Worm (Caenorhabditis elegans) whole organism, young adult: Measurements from ENCODE around the gene atln-1.

Experiments used
- B0019.2 ChIP-seq: fragments of 200-800 bp; sonication (Bioruptor generic); conservative IDR thresholded peaks from 2 replicates; pipeline ENCODE4 v1.3.6; 2022; ENCODE audit warnings: missing genetic modification reagents, missing genetic modification characterization, missing compliant biosample characterization
- B0035.1 ChIP-seq: sonication (generic microtip); optimal IDR thresholded peaks from 2 replicates; lab custom pipeline; 2016; ENCODE audit warnings: missing genetic modification characterization, mild to moderate bottlenecking, missing compliant biosample characterization, missing genotype, missing genetic modification reagents
- B0261.1 ChIP-seq: sonication (generic microtip); optimal IDR thresholded peaks from 2 replicates; lab custom pipeline; 2016; ENCODE audit warnings: mild to moderate bottlenecking, missing genetic modification characterization, moderate library complexity, missing compliant biosample characterization
- D2030.7 ChIP-seq: fragments of 200-800 bp; sonication (Bioruptor generic); IDR thresholded peaks from 2 replicates; pipeline ENCODE4 v1.3.6; 2022; ENCODE audit warnings: missing genetic modification reagents, missing genetic modification characterization, missing compliant biosample characterization
- F10E7.11 ChIP-seq: sonication (generic microtip); optimal IDR thresholded peaks from 2 replicates; lab custom pipeline; 2017; ENCODE audit warnings: mild to moderate bottlenecking, missing genetic modification characterization, moderate library complexity, missing compliant biosample characterization
- F57C9.4 ChIP-seq: sonication (generic microtip); optimal IDR thresholded peaks from 2 replicates; lab custom pipeline; 2017; ENCODE audit warnings: mild to moderate bottlenecking, missing genetic modification characterization, missing compliant biosample characterization
- akir-1 ChIP-seq: fragments of 200-800 bp; sonication (Bioruptor generic); optimal IDR thresholded peaks from 2 replicates; lab custom pipeline; 2018; ENCODE audit warnings: mild to moderate bottlenecking, missing genetic modification characterization, moderate library complexity, missing compliant biosample characterization
- attf-3 ChIP-seq: fragments of 200-800 bp; sonication (Bioruptor generic); conservative IDR thresholded peaks from 2 replicates; pipeline ENCODE4 v1.3.6; 2022; ENCODE audit warnings: missing genetic modification reagents, missing genetic modification characterization, missing compliant biosample characterization
- bed-1 ChIP-seq: fragments of 200-800 bp; sonication (Bioruptor generic); IDR thresholded peaks from 2 replicates; pipeline ENCODE4 v1.3.6; 2022; ENCODE audit warnings: missing genetic modification reagents, missing genetic modification characterization, missing compliant biosample characterization
- bed-2 ChIP-seq: fragments of 200-800 bp; sonication (Bioruptor generic); IDR thresholded peaks from 2 replicates; pipeline ENCODE4 v1.3.6; 2022; ENCODE audit warnings: missing genetic modification reagents, missing genetic modification characterization, missing compliant biosample characterization
- ceh-27 ChIP-seq: fragments of 200-800 bp; sonication (Bioruptor generic); optimal IDR thresholded peaks from 2 replicates; lab custom pipeline; 2018; ENCODE audit warnings: mild to moderate bottlenecking, missing genetic modification characterization, moderate library complexity, missing compliant biosample characterization
- ceh-58 ChIP-seq: fragments of 200-800 bp; sonication (Bioruptor generic); IDR thresholded peaks from 2 replicates; pipeline ENCODE4 v1.3.6; 2022; ENCODE audit warnings: missing genetic modification characterization, missing compliant biosample characterization
- ceh-79 ChIP-seq: sonication (generic microtip); optimal IDR thresholded peaks from 2 replicates; lab custom pipeline; 2017; ENCODE audit warnings: mild to moderate bottlenecking, missing genetic modification characterization, missing compliant biosample characterization
- ceh-91 ChIP-seq: fragments of 200-800 bp; sonication (Bioruptor generic); IDR thresholded peaks from 2 replicates; pipeline ENCODE4 v1.3.6; 2022; ENCODE audit warnings: missing genetic modification reagents, missing genetic modification characterization, missing compliant biosample characterization
- die-1 ChIP-seq: sonication (generic microtip); optimal IDR thresholded peaks from 2 replicates; lab custom pipeline; 2016; ENCODE audit warnings: missing genotype, mild to moderate bottlenecking, missing genetic modification characterization, missing compliant biosample characterization
- dox-1 ChIP-seq: fragments of 200-800 bp; sonication (Bioruptor generic); IDR thresholded peaks from 2 replicates; pipeline ENCODE4 v1.3.6; 2022; ENCODE audit warnings: missing genetic modification reagents, missing genetic modification characterization, missing compliant biosample characterization
- dpl-1 ChIP-seq: fragments of 150-350 bp; optimal IDR thresholded peaks from 2 replicates; lab custom pipeline; 2014; ENCODE audit warnings: missing biosample characterization, missing genetic modification reagents, missing genetic modification characterization
- egl-18 ChIP-seq: fragments of 200-800 bp; sonication (Bioruptor generic); IDR thresholded peaks from 2 replicates; pipeline ENCODE4 v1.3.6; 2022; ENCODE audit warnings: missing genetic modification reagents, missing genetic modification characterization, missing compliant biosample characterization
- egl-44 ChIP-seq: fragments of 200-800 bp; sonication (Bioruptor generic); IDR thresholded peaks from 2 replicates; pipeline ENCODE4 v1.3.6; 2022; ENCODE audit warnings: missing genetic modification reagents, missing genetic modification characterization, missing compliant biosample characterization
- ets-4 ChIP-seq: fragments of 200-800 bp; sonication (Bioruptor generic); optimal IDR thresholded peaks from 2 replicates; lab custom pipeline; 2018; ENCODE audit warnings: mild to moderate bottlenecking, missing genetic modification characterization, missing compliant biosample characterization
- fkh-3 ChIP-seq: sonication (generic microtip); optimal IDR thresholded peaks from 2 replicates; lab custom pipeline; 2016; ENCODE audit warnings: mild to moderate bottlenecking, missing genetic modification characterization, missing compliant biosample characterization
- hlh-12 ChIP-seq: sonication (generic microtip); optimal IDR thresholded peaks from 2 replicates; lab custom pipeline; 2016; ENCODE audit warnings: missing genetic modification characterization, missing compliant biosample characterization
- hlh-26 ChIP-seq: fragments of 200-800 bp; sonication (Bioruptor generic); conservative IDR thresholded peaks from 2 replicates; pipeline ENCODE4 v1.3.6; 2022; ENCODE audit warnings: missing genetic modification reagents, missing genetic modification characterization, missing compliant biosample characterization
- hsf-1 ChIP-seq: fragments of 200-800 bp; sonication (Bioruptor generic); IDR thresholded peaks from 2 replicates; pipeline ENCODE4 v1.3.6; 2022; ENCODE audit warnings: missing genetic modification reagents, missing genetic modification characterization, missing compliant biosample characterization
- let-607 ChIP-seq, 2 experiments: fragments of 200-800 bp in 1 of 2; sonication (Bioruptor generic) in 1 of 2; sonication (generic microtip) in 1 of 2; optimal IDR thresholded peaks; 2 replicates each; lab custom pipeline; 2016 to 2018; ENCODE audit warnings: mild to moderate bottlenecking in 2 of 2, missing compliant biosample characterization in 2 of 2, missing genetic modification characterization in 2 of 2, moderate library complexity in 2 of 2, missing genotype in 1 of 2
- lin-35 ChIP-seq, 3 experiments: fragments of 150-350 bp in 2 of 3; sonication (generic microtip) in 1 of 3; optimal IDR thresholded peaks; 2 replicates each; lab custom pipeline; 2014 to 2018; ENCODE audit warnings: missing biosample characterization in 3 of 3, missing genetic modification characterization in 3 of 3, missing genetic modification reagents in 3 of 3
- lin-40 ChIP-seq: sonication (generic microtip); optimal IDR thresholded peaks from 2 replicates; lab custom pipeline; 2016; ENCODE audit warnings: missing genetic modification characterization, mild to moderate bottlenecking, missing compliant biosample characterization, missing genotype, missing genetic modification reagents
- lir-1 ChIP-seq: fragments of 200-800 bp; sonication (Bioruptor generic); conservative IDR thresholded peaks from 2 replicates; pipeline ENCODE4 v1.3.6; 2022; ENCODE audit warnings: missing genetic modification reagents, missing genetic modification characterization, missing compliant biosample characterization
- lsy-27 ChIP-seq: sonication (generic microtip); optimal IDR thresholded peaks from 2 replicates; lab custom pipeline; 2017; ENCODE audit warnings: missing genetic modification characterization, mild to moderate bottlenecking, missing compliant biosample characterization, antibody characterized with exemption, missing genotype, borderline replicate concordance; ENCODE audit not compliant: insufficient read depth
- madf-3 ChIP-seq: fragments of 200-800 bp; sonication (Bioruptor generic); IDR thresholded peaks from 2 replicates; pipeline ENCODE4 v1.3.6; 2022; ENCODE audit warnings: missing genetic modification reagents, missing genetic modification characterization, missing compliant biosample characterization
- madf-6 ChIP-seq: fragments of 200-800 bp; sonication (Bioruptor generic); IDR thresholded peaks from 2 replicates; pipeline ENCODE4 v1.3.6; 2022; ENCODE audit warnings: missing genetic modification reagents, missing genetic modification characterization, missing compliant biosample characterization
- madf-8 ChIP-seq: fragments of 200-800 bp; sonication (Bioruptor generic); conservative IDR thresholded peaks from 2 replicates; pipeline ENCODE4 v1.3.6; 2022; ENCODE audit warnings: missing genetic modification reagents, missing genetic modification characterization, missing compliant biosample characterization
- mel-28 ChIP-seq: sonication (generic microtip); optimal IDR thresholded peaks from 2 replicates; lab custom pipeline; 2016; ENCODE audit warnings: borderline replicate concordance, mild to moderate bottlenecking, missing genetic modification characterization, missing compliant biosample characterization
- nhr-120 ChIP-seq: fragments of 200-800 bp; sonication (Bioruptor generic); IDR thresholded peaks from 2 replicates; pipeline ENCODE4 v1.3.6; 2022; ENCODE audit warnings: missing genetic modification characterization, missing compliant biosample characterization
- nhr-27 ChIP-seq: fragments of 200-800 bp; sonication (Bioruptor generic); optimal IDR thresholded peaks from 2 replicates; lab custom pipeline; 2018; ENCODE audit warnings: mild to moderate bottlenecking, missing genetic modification characterization, moderate library complexity, missing compliant biosample characterization
- nhr-80 ChIP-seq: sonication (generic microtip); optimal IDR thresholded peaks from 2 replicates; lab custom pipeline; 2016; ENCODE audit warnings: missing genetic modification characterization, missing compliant biosample characterization
- pha-4 ChIP-seq: fragments of 150-350 bp; sonication (generic microtip); optimal IDR thresholded peaks from 2 replicates; lab custom pipeline; 2014; ENCODE audit warnings: missing biosample characterization, missing genetic modification reagents, missing genetic modification characterization
- rpc-1 ChIP-seq, 2 experiments: fragments of 150-350 bp in 1 of 2; sonication (generic microtip) in 1 of 2; optimal IDR thresholded peaks; 2 replicates each; lab custom pipeline; 2014 to 2018; ENCODE audit warnings: missing biosample characterization in 1 of 2, missing genetic modification characterization in 1 of 2, missing genetic modification reagents in 1 of 2, missing genotype in 1 of 2
- snpc-1.1 ChIP-seq: sonication (generic microtip); optimal IDR thresholded peaks from 2 replicates; lab custom pipeline; 2017; ENCODE audit warnings: missing genetic modification characterization, mild to moderate bottlenecking, missing compliant biosample characterization, antibody characterized with exemption, moderate library complexity, missing genotype, missing genetic modification reagents; ENCODE audit not compliant: insufficient read depth
- snpc-1.3 ChIP-seq: sonication (generic microtip); optimal IDR thresholded peaks from 2 replicates; lab custom pipeline; 2017; ENCODE audit warnings: missing genetic modification characterization, mild to moderate bottlenecking, missing compliant biosample characterization, antibody characterized with exemption, moderate library complexity, missing genotype, missing genetic modification reagents; ENCODE audit not compliant: insufficient read depth
- snpc-4 ChIP-seq, 5 experiments: fragments of 150-350 bp in 1 of 5; sonication (generic microtip) in 4 of 5; optimal IDR thresholded peaks; 2 replicates each; lab custom pipeline; 2014 to 2018; ENCODE audit warnings: missing genetic modification characterization in 5 of 5, missing biosample characterization in 3 of 5, antibody characterized with exemption in 2 of 5, mild to moderate bottlenecking in 2 of 5, missing compliant biosample characterization in 2 of 5, missing genotype in 2 of 5, moderate library complexity in 2 of 5, missing genetic modification reagents in 1 of 5
- somi-1 ChIP-seq: fragments of 200-800 bp; sonication (Bioruptor generic); optimal IDR thresholded peaks from 2 replicates; lab custom pipeline; 2018; ENCODE audit warnings: mild to moderate bottlenecking, missing genetic modification characterization, missing compliant biosample characterization
- tbp1 ChIP-seq: fragments of 200-800 bp; sonication (Bioruptor generic); optimal IDR thresholded peaks from 2 replicates; lab custom pipeline; 2018; ENCODE audit warnings: mild to moderate bottlenecking, missing genetic modification characterization, missing compliant biosample characterization
- unc-62 ChIP-seq: fragments of 150-350 bp; optimal IDR thresholded peaks from 2 replicates; lab custom pipeline; 2014; ENCODE audit warnings: missing biosample characterization, missing genetic modification reagents, missing genetic modification characterization
- ztf-25 ChIP-seq: fragments of 200-800 bp; sonication (Bioruptor generic); IDR thresholded peaks from 2 replicates; pipeline ENCODE4 v1.3.6; 2022; ENCODE audit warnings: missing genetic modification reagents, missing genetic modification characterization, missing compliant biosample characterization

atln-1 gene

ce11 chrIV:2799890-2800289 is 11.4 kb downstream of the atln-1 start (continued):
- TF ChIP-seq madf-8 (GFP tag; lab: Robert Waterston, UW): no peak
- no peak for TF ChIP-seq pha-4
- peak; percentile 79 for TF ChIP-seq tbp1 (GFP tag; lab: Kevin White, UChicago)
- no peak for TF ChIP-seq B0019.2
- TF ChIP-seq rpc-1 (optimal IDR thresholded peaks at IDR 0.05; lab: Kevin White, UChicago): peak; percentile 22
- peak; percentile 60 for TF ChIP-seq rpc-1 (tag; optimal IDR thresholded peaks at IDR 0.05; lab: Kevin White, UChicago)
- 0 out of 2 replicates have a peak, but pooled peaks have one; percentile 19 for TF ChIP-seq ztf-25 (GFP tag; lab: Robert Waterston, UW)
- no peak for TF ChIP-seq dox-1 (GFP tag; lab: Robert Waterston, UW)
- TF ChIP-seq attf-3 (GFP tag; lab: Robert Waterston, UW): no peak

DNA sequence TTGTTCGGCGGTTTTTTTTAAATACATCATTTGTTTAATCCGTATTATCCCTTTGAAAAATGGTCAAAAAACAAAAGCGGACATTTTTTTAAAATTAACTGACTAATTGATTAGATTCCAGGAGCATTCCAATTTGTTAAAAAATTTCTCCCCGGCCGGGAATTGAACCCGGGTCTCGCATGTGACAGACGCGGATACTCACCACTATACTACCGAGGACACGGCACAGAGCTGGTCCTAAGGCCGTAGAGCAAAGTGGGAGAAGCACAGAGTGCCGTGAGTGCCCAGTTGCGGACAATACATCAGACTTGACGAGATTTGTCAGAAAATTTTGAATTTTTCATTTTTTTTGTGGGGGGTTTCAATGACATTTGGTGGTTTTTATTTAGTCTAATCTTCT is 12.5 kb downstream of the atln-1 start:
- TF ChIP-seq madf-6 (GFP tag; lab: Robert Waterston, UW) (peak; percentile 63), bed-2 (GFP tag; lab: Robert Waterston, UW) (no peak), madf-8 (GFP tag; lab: Robert Waterston, UW) (no peak), fkh-3 (tag; lab: Kevin White, UChicago) (no peak), ets-4 (GFP tag; lab: Kevin White, UChicago) (no peak), snpc-1.3 (tag; lab: Kevin White, UChicago) (peak; percentile 62), egl-18 (GFP tag; lab: Robert Waterston, UW) (no peak), madf-3 (GFP tag; lab: Robert Waterston, UW) (no peak), hlh-12 (tag; lab: Kevin White, UChicago) (no peak), die-1 (peak; percentile 71), dox-1 (GFP tag; lab: Robert Waterston, UW) (peak; percentile 71), lin-35 (GFP tag; optimal IDR thresholded peaks at IDR 0.05; lab: Kevin White, UChicago) (peak in 1 of 3 experiments; percentile 27), unc-62 (GFP tag; lab: Kevin White, UChicago) (no peak), attf-3 (GFP tag; lab: Robert Waterston, UW) (no peak; the same call in 1 of the 2 replicates), bed-1 (GFP tag; lab: Robert Waterston, UW) (no peak), lir-1 (GFP tag; lab: Robert Waterston, UW) (no peak), F57C9.4 (tag; lab: Kevin White, UChicago) (no peak), ceh-27 (GFP tag; lab: Kevin White, UChicago) (no peak), B0035.1 (tag; lab: Kevin White, UChicago) (no peak), egl-44 (GFP tag; lab: Robert Waterston, UW) (no peak), lsy-27 (tag; lab: Kevin White, UChicago) (no peak), snpc-1.1 (tag; lab: Kevin White, UChicago) (no peak), akir-1 (GFP tag; lab: Kevin White, UChicago) (no peak), let-607 (tag; optimal IDR thresholded peaks at IDR 0.05; lab: Kevin White, UChicago) (peak in 1 of 2 experiments; percentile 29), D2030.7 (GFP tag; lab: Robert Waterston, UW) (peak; percentile 77), nhr-27 (no peak), mel-28 (no peak), nhr-120 (GFP tag; lab: Robert Waterston, UW) (no peak), ceh-91 (GFP tag; lab: Robert Waterston, UW) (no peak), lin-40 (no peak), hlh-26 (GFP tag; lab: Robert Waterston, UW) (no peak), ceh-58 (no peak), dpl-1 (GFP tag; lab: Kevin White, UChicago) (no peak), B0261.1 (peak; percentile 88), F10E7.11 (tag; lab: Kevin White, UChicago) (no peak), nhr-80 (tag; lab: Kevin White, UChicago) (peak; percentile 23), hsf-1 (GFP tag; lab: Robert Waterston, UW) (peak; percentile 71), ceh-79 (no peak), somi-1 (GFP tag; lab: Kevin White, UChicago) (no peak), snpc-4 (GFP tag; optimal IDR thresholded peaks at IDR 0.05; lab: Kevin White, UChicago) (peak; percentile 59), snpc-4 (tag; optimal IDR thresholded peaks at IDR 0.05; lab: Kevin White, UChicago) (peak in 3 of 4 experiments; percentile 15 to 56 (median 26))
